Worm (Caenorhabditis elegans): ENCODE results near the gene K08B12.1.

DNA sequence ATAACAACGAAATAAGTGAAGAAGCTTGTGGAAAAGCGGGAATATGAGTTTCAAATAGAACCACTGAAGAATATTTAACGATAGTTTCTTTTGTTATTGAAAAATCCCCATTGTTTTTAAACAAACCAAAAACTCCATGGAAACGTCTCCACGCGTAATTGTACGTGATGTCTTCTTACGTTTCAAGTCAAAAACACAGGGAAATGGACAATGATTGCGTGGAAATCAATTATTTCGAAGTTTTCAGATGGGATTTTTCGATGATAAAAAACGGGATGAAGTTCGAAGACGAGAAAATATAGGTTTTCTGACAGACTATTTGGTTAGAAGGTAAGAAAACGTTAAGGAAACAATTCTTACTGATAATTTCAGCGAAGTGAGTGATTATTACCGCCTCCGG is 22.0 kb downstream of the K08B12.1 start, which contains the start of the genes K12B6.4 and spe-49:
- TF ChIP-seq odd-2 (tag; optimal IDR thresholded peaks at IDR 0.05) (no peak), elt-2 (tag; optimal IDR thresholded peaks at IDR 0.05) (no peak), pax-1 (tag; optimal IDR thresholded peaks at IDR 0.05) (no peak), ztf-16 (tag; optimal IDR thresholded peaks at IDR 0.05) (no peak), tbx-7 (tag; optimal IDR thresholded peaks at IDR 0.05) (no peak), fax-1 (tag; optimal IDR thresholded peaks at IDR 0.05) (no peak), nhr-11 (tag; optimal IDR thresholded peaks at IDR 0.05) (no peak), ceh-9 (tag; optimal IDR thresholded peaks at IDR 0.05) (no peak), ets-4 (tag; optimal IDR thresholded peaks at IDR 0.05) (no peak)
